Worm (Caenorhabditis elegans) whole organism, late embryonic: ENCODE data around the gene pin-2.

Source experiments
- C38D4.7 ChIP-seq: fragments of 200-800 bp; sonication (Bioruptor generic); optimal IDR thresholded peaks from 2 replicates; lab custom pipeline; 2018; ENCODE audit warnings: mild to moderate bottlenecking, missing genetic modification characterization, moderate library complexity, missing compliant biosample characterization
- K09A11.1 ChIP-seq: sonication (generic microtip); optimal IDR thresholded peaks from 2 replicates; lab custom pipeline; 2017; ENCODE audit warnings: antibody characterized with exemption, mild to moderate bottlenecking, missing genetic modification characterization, missing compliant biosample characterization; ENCODE audit not compliant: insufficient read depth
- T23F11.4 ChIP-seq: fragments of 200-800 bp; sonication (Bioruptor generic); optimal IDR thresholded peaks from 2 replicates; lab custom pipeline; 2018; ENCODE audit warnings: mild to moderate bottlenecking, missing genetic modification characterization, missing compliant biosample characterization
- ceh-14 ChIP-seq: sonication (generic microtip); optimal IDR thresholded peaks from 2 replicates; lab custom pipeline; 2016; ENCODE audit warnings: missing genotype, missing genetic modification characterization, missing compliant biosample characterization
- ceh-18 ChIP-seq: sonication (generic microtip); optimal IDR thresholded peaks from 2 replicates; lab custom pipeline; 2016; ENCODE audit warnings: missing genetic modification characterization, missing compliant biosample characterization
- ceh-2 ChIP-seq: sonication (generic microtip); optimal IDR thresholded peaks from 2 replicates; lab custom pipeline; 2016; ENCODE audit warnings: missing genotype, missing genetic modification characterization, missing compliant biosample characterization
- ceh-31 ChIP-seq: sonication (generic microtip); optimal IDR thresholded peaks from 2 replicates; lab custom pipeline; 2016; ENCODE audit warnings: missing genetic modification characterization, missing compliant biosample characterization
- ceh-48 ChIP-seq: sonication (generic microtip); optimal IDR thresholded peaks from 2 replicates; lab custom pipeline; 2016; ENCODE audit warnings: missing genetic modification characterization, inconsistent platforms, missing compliant biosample characterization
- che-1 ChIP-seq: sonication (generic microtip); optimal IDR thresholded peaks from 2 replicates; lab custom pipeline; 2016; ENCODE audit warnings: mild to moderate bottlenecking, missing genetic modification characterization, missing compliant biosample characterization
- elt-2 ChIP-seq: sonication (generic microtip); optimal IDR thresholded peaks from 2 replicates; lab custom pipeline; 2016; ENCODE audit warnings: missing genetic modification reagents, missing genetic modification characterization, missing compliant biosample characterization
- elt-4 ChIP-seq: sonication (generic microtip); optimal IDR thresholded peaks from 2 replicates; lab custom pipeline; 2016; ENCODE audit warnings: missing genetic modification characterization, missing compliant biosample characterization
- ets-4 ChIP-seq: sonication (generic microtip); optimal IDR thresholded peaks from 2 replicates; lab custom pipeline; 2016; ENCODE audit warnings: missing genetic modification characterization, missing compliant biosample characterization
- hlh-13 ChIP-seq: fragments of 200-800 bp; sonication (Bioruptor generic); optimal IDR thresholded peaks from 2 replicates; lab custom pipeline; 2018; ENCODE audit warnings: mild to moderate bottlenecking, missing genetic modification characterization, missing compliant biosample characterization
- hlh-30 ChIP-seq: sonication (generic microtip); optimal IDR thresholded peaks from 2 replicates; lab custom pipeline; 2017; ENCODE audit warnings: antibody characterized with exemption, missing genetic modification characterization, missing compliant biosample characterization; ENCODE audit not compliant: insufficient read depth
- hlh-6 ChIP-seq: sonication (generic microtip); optimal IDR thresholded peaks from 2 replicates; lab custom pipeline; 2016; ENCODE audit warnings: missing genotype, missing genetic modification characterization, missing compliant biosample characterization
- lim-6 ChIP-seq: sonication (generic microtip); optimal IDR thresholded peaks from 2 replicates; lab custom pipeline; 2016; ENCODE audit warnings: missing genetic modification characterization, missing compliant biosample characterization
- madf-2 ChIP-seq: sonication (generic microtip); optimal IDR thresholded peaks from 2 replicates; lab custom pipeline; 2017; ENCODE audit warnings: missing genetic modification characterization, missing compliant biosample characterization
- mec-3 ChIP-seq: sonication (generic microtip); optimal IDR thresholded peaks from 2 replicates; lab custom pipeline; 2016; ENCODE audit warnings: borderline replicate concordance, missing genetic modification characterization, missing compliant biosample characterization
- nfya-1 ChIP-seq: sonication (generic microtip); optimal IDR thresholded peaks from 2 replicates; lab custom pipeline; 2017; ENCODE audit warnings: missing genetic modification characterization, mild to moderate bottlenecking, missing compliant biosample characterization, antibody characterized with exemption, moderate library complexity
- pag-3 ChIP-seq: sonication (generic microtip); optimal IDR thresholded peaks from 2 replicates; lab custom pipeline; 2016; ENCODE audit warnings: missing compliant biosample characterization, missing genetic modification characterization, borderline replicate concordance
- pat-9 ChIP-seq: fragments of 200-800 bp; sonication (Bioruptor generic); optimal IDR thresholded peaks from 2 replicates; lab custom pipeline; 2018; ENCODE audit warnings: mild to moderate bottlenecking, missing genetic modification characterization, moderate library complexity, missing compliant biosample characterization
- pha-2 ChIP-seq: sonication (generic microtip); optimal IDR thresholded peaks from 2 replicates; lab custom pipeline; 2017; ENCODE audit warnings: mild to moderate bottlenecking, missing genetic modification characterization, missing compliant biosample characterization
- pqm-1 ChIP-seq: sonication (generic microtip); optimal IDR thresholded peaks from 2 replicates; lab custom pipeline; 2016; ENCODE audit warnings: missing genetic modification characterization, missing compliant biosample characterization
- pros-1 ChIP-seq: fragments of 150-350 bp; optimal IDR thresholded peaks from 2 replicates; lab custom pipeline; 2014; ENCODE audit warnings: missing biosample characterization, missing genetic modification reagents, missing genetic modification characterization
- ref-2 ChIP-seq: sonication (generic microtip); optimal IDR thresholded peaks from 2 replicates; lab custom pipeline; 2016; ENCODE audit warnings: missing genetic modification characterization, missing compliant biosample characterization
- sox-2 ChIP-seq: fragments of 200-800 bp; sonication (Bioruptor generic); IDR thresholded peaks from 2 replicates; pipeline ENCODE4 v1.3.6; 2022; ENCODE audit warnings: missing genetic modification reagents, missing genetic modification characterization, missing compliant biosample characterization
- syd-9 ChIP-seq: sonication (generic microtip); optimal IDR thresholded peaks from 2 replicates; lab custom pipeline; 2016; ENCODE audit warnings: mild to moderate bottlenecking, missing genetic modification characterization, moderate library complexity, missing compliant biosample characterization
- tbx-2 ChIP-seq: sonication (generic microtip); optimal IDR thresholded peaks from 2 replicates; lab custom pipeline; 2016; ENCODE audit warnings: missing genetic modification characterization, missing compliant biosample characterization
- ttx-3 ChIP-seq: sonication (generic microtip); optimal IDR thresholded peaks from 2 replicates; lab custom pipeline; 2016; ENCODE audit warnings: missing genetic modification reagents, missing genetic modification characterization, missing compliant biosample characterization
- unc-86 ChIP-seq: sonication (generic microtip); optimal IDR thresholded peaks from 2 replicates; lab custom pipeline; 2016; ENCODE audit warnings: missing genetic modification characterization, missing compliant biosample characterization
- zip-5 ChIP-seq: sonication (generic microtip); optimal IDR thresholded peaks from 2 replicates; lab custom pipeline; 2016; ENCODE audit warnings: missing genetic modification characterization, missing compliant biosample characterization

pin-2 gene

ce11 chrIV:12830829-12831392 is 37.3 kb downstream of the pin-2 start:
- TF ChIP-seq ttx-3 (no peak), zip-5 (tag; lab: Kevin White, UChicago) (no peak), C38D4.7 (GFP tag; lab: Kevin White, UChicago) (no peak), pag-3 (tag; lab: Kevin White, UChicago) (no peak), ceh-48 (tag; lab: Kevin White, UChicago) (peak; percentile 49), tbx-2 (tag; lab: Kevin White, UChicago) (no peak)

- TF ChIP-seq ets-4 (no peak), ceh-48 (tag; lab: Kevin White, UChicago) (no peak), pros-1 (no peak)
Measured at ce11 chrIV:12831609-12832500, 38.2 kb downstream of the pin-2 start.

ce11 chrIV:12833698-12834416 is 40.2 kb downstream of the pin-2 start:
- TF ChIP-seq hlh-13 (GFP tag; lab: Kevin White, UChicago) (no peak), elt-2 (tag; lab: Kevin White, UChicago) (peak; percentile 8), ceh-2 (tag; lab: Kevin White, UChicago) (no peak)
- TF ChIP-seq, all 69 proteins: peak for 1

ce11 chrIV:12834417-12834731 is 40.7 kb downstream of the pin-2 start:
- TF ChIP-seq hlh-30 (tag; lab: Kevin White, UChicago) = no peak
- no peak for TF ChIP-seq ceh-14
- TF ChIP-seq pat-9 (tag; lab: Kevin White, UChicago) = no peak
- peak; percentile 22 for TF ChIP-seq nfya-1 (tag; lab: Kevin White, UChicago)

- TF ChIP-seq syd-9 (tag; lab: Kevin White, UChicago) (no peak), mec-3 (no peak), pros-1 (no peak), ceh-18 (tag; lab: Kevin White, UChicago) (no peak), ets-4 (no peak), che-1 (no peak), pha-2 (no peak), ceh-14 (no peak), pqm-1 (tag; lab: Kevin White, UChicago) (no peak), pat-9 (tag; lab: Kevin White, UChicago) (no peak), lim-6 (tag; lab: Kevin White, UChicago) (no peak), ref-2 (tag; lab: Kevin White, UChicago) (no peak), unc-86 (no peak), nfya-1 (tag; lab: Kevin White, UChicago) (no peak), K09A11.1 (tag; lab: Kevin White, UChicago) (no peak), elt-4 (no peak)
- TF ChIP-seq, all 69 proteins: peak for 0
Measured at ce11 chrIV:12835363-12835762, 41.7 kb downstream of the pin-2 start.

- TF ChIP-seq mec-3 = no peak
- TF ChIP-seq madf-2 = no peak
- TF ChIP-seq hlh-6 (tag; lab: Kevin White, UChicago) = peak; percentile 11
- TF ChIP-seq sox-2 (GFP tag; lab: Robert Waterston, UW) = no peak
- no peak for TF ChIP-seq T23F11.4 (GFP tag; lab: Kevin White, UChicago)
- TF ChIP-seq ceh-31 (tag; lab: Kevin White, UChicago) = peak; percentile 9
- TF ChIP-seq, all 69 proteins: peak for 2
Measured at ce11 chrIV:12836208-12836607, 42.6 kb downstream of the pin-2 start, which contains the start of gene M02B1.3. TSS of gene M02B1.3 (plus strand) at chrIV:12836508.
